Worm (Caenorhabditis elegans): ENCODE data around the gene F52G3.8.

F52G3.8 gene

ce11 chrX:16976043-16976442 lies 23.3 kb upstream of the F52G3.8 start, which contains the start of gene F52G3.5:
TSS of gene F52G3.5 (minus strand) at chrX:16976143.
- TF ChIP-seq jun-1 (tag; optimal IDR thresholded peaks at IDR 0.05) (no peak), pha-4 (tag; optimal IDR thresholded peaks at IDR 0.05) (no peak), daf-12 (tag; optimal IDR thresholded peaks at IDR 0.05) (no peak), ztf-11 (tag; optimal IDR thresholded peaks at IDR 0.05) (no peak), nhr-23 (tag; optimal IDR thresholded peaks at IDR 0.05) (no peak), sea-2 (GFP tag; optimal IDR thresholded peaks at IDR 0.05) (no peak), ceh-16 (tag; optimal IDR thresholded peaks at IDR 0.05) (no peak), aly-2 (tag; optimal IDR thresholded peaks at IDR 0.05) (no peak), tbx-2 (tag; optimal IDR thresholded peaks at IDR 0.05) (no peak)

DNA sequence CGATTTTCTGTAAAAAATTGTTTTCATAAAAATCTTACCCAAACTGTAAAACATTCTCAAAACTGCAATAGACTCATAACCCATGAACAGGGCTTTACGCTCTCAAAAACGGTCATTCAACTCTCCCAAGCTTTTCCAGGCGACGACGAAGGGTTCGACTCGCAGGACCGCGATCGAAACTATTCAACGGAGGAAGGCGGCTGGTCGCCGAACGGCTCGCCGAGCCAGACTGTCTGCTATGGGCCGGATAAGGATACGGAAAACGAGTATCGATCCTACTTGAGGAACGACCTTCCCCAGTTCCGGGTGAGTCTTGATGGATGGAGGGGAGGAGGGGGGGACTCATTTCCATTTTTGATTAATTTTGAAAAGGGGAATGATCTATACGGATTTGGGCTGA lies 15.1 kb upstream of the F52G3.8 start:
- TF ChIP-seq tbx-2 (tag; optimal IDR thresholded peaks at IDR 0.05) (no peak), nhr-12 (tag; optimal IDR thresholded peaks at IDR 0.05) (no peak), nhr-28 (tag; optimal IDR thresholded peaks at IDR 0.05) (no peak), ztf-4 (tag; optimal IDR thresholded peaks at IDR 0.05) (no peak), egl-5 (tag; optimal IDR thresholded peaks at IDR 0.05) (no peak), fos-1 (tag; optimal IDR thresholded peaks at IDR 0.05) (no peak), nhr-67 (tag; optimal IDR thresholded peaks at IDR 0.05) (no peak), ceh-28 (tag; optimal IDR thresholded peaks at IDR 0.05) (no peak), skn-1 (tag; optimal IDR thresholded peaks at IDR 0.05) (no peak), zag-1 (tag; optimal IDR thresholded peaks at IDR 0.05) (no peak), snpc-4 (tag; optimal IDR thresholded peaks at IDR 0.05) (no peak)

- TF ChIP-seq nhr-76 (tag; optimal IDR thresholded peaks at IDR 0.05): no peak
- TF ChIP-seq nfya-1 (tag; optimal IDR thresholded peaks at IDR 0.05; ENCODE audit: insufficient read depth): no peak
- TF ChIP-seq ztf-11 (tag; optimal IDR thresholded peaks at IDR 0.05): no peak
- TF ChIP-seq snpc-4 (tag; optimal IDR thresholded peaks at IDR 0.05): no peak
- TF ChIP-seq nhr-12 (tag; optimal IDR thresholded peaks at IDR 0.05): no peak
Measured at ce11 chrX:16965888-16966287, 13.1 kb upstream of the F52G3.8 start.

ce11 chrX:16963519-16963971 lies 10.8 kb upstream of the F52G3.8 start, which contains the start of the genes F52G3.1 and F52G3.7:
TSS of gene F52G3.1 (plus strand) at chrX:16963871.
TSS of gene F52G3.7 (plus strand) at chrX:16963921.
- TF ChIP-seq pqm-1 (tag; optimal IDR thresholded peaks at IDR 0.05) (peak; percentile 7), skn-1 (tag; optimal IDR thresholded peaks at IDR 0.05) (no peak), nhr-77 (tag; optimal IDR thresholded peaks at IDR 0.05) (no peak), nfya-1 (tag; optimal IDR thresholded peaks at IDR 0.05; ENCODE audit: insufficient read depth) (no peak), elt-2 (tag; optimal IDR thresholded peaks at IDR 0.05) (peak; percentile 50), ceh-9 (tag; optimal IDR thresholded peaks at IDR 0.05) (no peak), zag-1 (tag; optimal IDR thresholded peaks at IDR 0.05) (no peak), nhr-11 (tag; optimal IDR thresholded peaks at IDR 0.05) (no peak), ceh-28 (tag; optimal IDR thresholded peaks at IDR 0.05) (no peak), elt-3 (tag; optimal IDR thresholded peaks at IDR 0.05) (no peak)

- TF ChIP-seq elt-3 (tag; optimal IDR thresholded peaks at IDR 0.05): no peak
- TF ChIP-seq ceh-9 (tag; optimal IDR thresholded peaks at IDR 0.05): no peak
- TF ChIP-seq mdl-1 (tag; optimal IDR thresholded peaks at IDR 0.05): no peak
- TF ChIP-seq skn-1 (tag; optimal IDR thresholded peaks at IDR 0.05): no peak
- no peak for TF ChIP-seq nhr-28 (tag; optimal IDR thresholded peaks at IDR 0.05)
- TF ChIP-seq lsy-12 (tag; optimal IDR thresholded peaks at IDR 0.05): no peak
- no peak for TF ChIP-seq mml-1 (tag; optimal IDR thresholded peaks at IDR 0.05)
- no peak for TF ChIP-seq fkh-10 (GFP tag; optimal IDR thresholded peaks at IDR 0.05)
- TF ChIP-seq nhr-43 (tag; optimal IDR thresholded peaks at IDR 0.05; ENCODE audit: poor library complexity, severe bottlenecking): no peak
- TF ChIP-seq unc-62 (GFP tag; optimal IDR thresholded peaks at IDR 0.05): no peak
- TF ChIP-seq nhr-23 (tag; optimal IDR thresholded peaks at IDR 0.05): no peak
- TF ChIP-seq ZK546.5 (tag; optimal IDR thresholded peaks at IDR 0.05): no peak
- no peak for TF ChIP-seq ztf-4 (tag; optimal IDR thresholded peaks at IDR 0.05)
- no peak for TF ChIP-seq sea-2 (GFP tag; optimal IDR thresholded peaks at IDR 0.05)
- TF ChIP-seq elt-2 (tag; optimal IDR thresholded peaks at IDR 0.05): no peak
- no peak for TF ChIP-seq lin-39 (tag; optimal IDR thresholded peaks at IDR 0.05)
- no peak for TF ChIP-seq ceh-82 (tag; optimal IDR thresholded peaks at IDR 0.05)
Measured at ce11 chrX:16962640-16963039, 9.9 kb upstream of the F52G3.8 start.

All from whole organism, L3 larva.